Worm (Caenorhabditis elegans) whole organism, young adult: ENCODE data around the gene R07B7.6.
A peak's percentile ranks its signal among the peaks of the same experiment; 100 is the strongest.

ENCODE experiments used
- B0261.1 ChIP-seq: sonication (generic microtip); optimal IDR thresholded peaks from 2 replicates; lab custom pipeline; 2016; ENCODE audit warnings: mild to moderate bottlenecking, missing genetic modification characterization, moderate library complexity, missing compliant biosample characterization
- C17E4.6 ChIP-seq: fragments of 200-800 bp; sonication (Bioruptor generic); IDR thresholded peaks from 2 replicates; pipeline ENCODE4 v1.3.6; 2022; ENCODE audit warnings: missing genetic modification reagents, missing genetic modification characterization, missing compliant biosample characterization
- F55B11.4 ChIP-seq: sonication (generic microtip); optimal IDR thresholded peaks from 2 replicates; lab custom pipeline; 2016; ENCODE audit warnings: missing compliant biosample characterization, missing genetic modification characterization, borderline replicate concordance; ENCODE audit not compliant: insufficient read depth
- F57C9.4 ChIP-seq: sonication (generic microtip); optimal IDR thresholded peaks from 2 replicates; lab custom pipeline; 2017; ENCODE audit warnings: mild to moderate bottlenecking, missing genetic modification characterization, missing compliant biosample characterization
- K12H6.12 ChIP-seq: fragments of 200-800 bp; sonication (Bioruptor generic); optimal IDR thresholded peaks from 2 replicates; lab custom pipeline; 2018; ENCODE audit warnings: mild to moderate bottlenecking, missing genetic modification characterization, missing compliant biosample characterization
- T07F8.4 ChIP-seq: sonication (generic microtip); optimal IDR thresholded peaks from 2 replicates; lab custom pipeline; 2016; ENCODE audit warnings: mild to moderate bottlenecking, missing genetic modification characterization, moderate library complexity, missing compliant biosample characterization
- ZK185.1 ChIP-seq: sonication (generic microtip); optimal IDR thresholded peaks from 2 replicates; lab custom pipeline; 2016; ENCODE audit warnings: mild to moderate bottlenecking, missing genetic modification characterization, missing compliant biosample characterization; ENCODE audit not compliant: poor library complexity, severe bottlenecking
- ama-1 ChIP-seq, 3 experiments: fragments of 150-350 bp in 1 of 3; sonication (generic microtip) in 2 of 3; optimal IDR thresholded peaks; 2 replicates each; lab custom pipeline; 2014 to 2018; ENCODE audit warnings: missing biosample characterization in 2 of 3, missing genetic modification characterization in 2 of 3, missing genetic modification reagents in 2 of 3
- aptf-3 ChIP-seq: fragments of 200-800 bp; sonication (Bioruptor generic); IDR thresholded peaks from 2 replicates; pipeline ENCODE4 v1.3.6; 2022; ENCODE audit warnings: missing genetic modification characterization, missing compliant biosample characterization
- athp-1 ChIP-seq: sonication (generic microtip); optimal IDR thresholded peaks from 2 replicates; lab custom pipeline; 2017; ENCODE audit warnings: mild to moderate bottlenecking, missing genetic modification characterization, missing compliant biosample characterization
- bed-2 ChIP-seq: fragments of 200-800 bp; sonication (Bioruptor generic); IDR thresholded peaks from 2 replicates; pipeline ENCODE4 v1.3.6; 2022; ENCODE audit warnings: missing genetic modification reagents, missing genetic modification characterization, missing compliant biosample characterization
- cebp-2 ChIP-seq: fragments of 200-800 bp; sonication (Bioruptor generic); IDR thresholded peaks from 2 replicates; pipeline ENCODE4 v1.3.6; 2022; ENCODE audit warnings: missing genetic modification characterization, missing compliant biosample characterization
- ceh-79 ChIP-seq: sonication (generic microtip); optimal IDR thresholded peaks from 2 replicates; lab custom pipeline; 2017; ENCODE audit warnings: mild to moderate bottlenecking, missing genetic modification characterization, missing compliant biosample characterization
- die-1 ChIP-seq: sonication (generic microtip); optimal IDR thresholded peaks from 2 replicates; lab custom pipeline; 2016; ENCODE audit warnings: missing genotype, mild to moderate bottlenecking, missing genetic modification characterization, missing compliant biosample characterization
- dox-1 ChIP-seq: fragments of 200-800 bp; sonication (Bioruptor generic); IDR thresholded peaks from 2 replicates; pipeline ENCODE4 v1.3.6; 2022; ENCODE audit warnings: missing genetic modification reagents, missing genetic modification characterization, missing compliant biosample characterization
- him-1 ChIP-seq: sonication (generic microtip); optimal IDR thresholded peaks from 2 replicates; lab custom pipeline; 2016; ENCODE audit warnings: missing genotype, missing genetic modification reagents, missing genetic modification characterization, missing compliant biosample characterization
- hlh-12 ChIP-seq: sonication (generic microtip); optimal IDR thresholded peaks from 2 replicates; lab custom pipeline; 2016; ENCODE audit warnings: missing genetic modification characterization, missing compliant biosample characterization
- hmg-20 ChIP-seq: fragments of 200-800 bp; sonication (Bioruptor generic); IDR thresholded peaks from 2 replicates; pipeline ENCODE4 v1.3.6; 2022; ENCODE audit warnings: missing genetic modification reagents, missing genetic modification characterization, missing compliant biosample characterization
- hrde-1 ChIP-seq: sonication (generic microtip); optimal IDR thresholded peaks from 2 replicates; lab custom pipeline; 2016; ENCODE audit warnings: missing genetic modification characterization, mild to moderate bottlenecking, missing compliant biosample characterization, moderate library complexity, missing genotype, missing genetic modification reagents, borderline replicate concordance
- lir-1 ChIP-seq: fragments of 200-800 bp; sonication (Bioruptor generic); conservative IDR thresholded peaks from 2 replicates; pipeline ENCODE4 v1.3.6; 2022; ENCODE audit warnings: missing genetic modification reagents, missing genetic modification characterization, missing compliant biosample characterization
- lsl-1 ChIP-seq: fragments of 200-800 bp; sonication (Bioruptor generic); optimal IDR thresholded peaks from 2 replicates; lab custom pipeline; 2018; ENCODE audit warnings: mild to moderate bottlenecking, missing genetic modification characterization, moderate library complexity, missing compliant biosample characterization
- mel-28 ChIP-seq: sonication (generic microtip); optimal IDR thresholded peaks from 2 replicates; lab custom pipeline; 2016; ENCODE audit warnings: borderline replicate concordance, mild to moderate bottlenecking, missing genetic modification characterization, missing compliant biosample characterization
- mxl-1 ChIP-seq: sonication (generic microtip); optimal IDR thresholded peaks from 2 replicates; lab custom pipeline; 2016; ENCODE audit warnings: missing genetic modification characterization, missing compliant biosample characterization
- nfya-1 ChIP-seq: sonication (generic microtip); optimal IDR thresholded peaks from 2 replicates; lab custom pipeline; 2017; ENCODE audit warnings: antibody characterized with exemption, missing compliant biosample characterization, missing genetic modification characterization, borderline replicate concordance; ENCODE audit not compliant: insufficient read depth
- nhr-90 ChIP-seq: sonication (generic microtip); optimal IDR thresholded peaks from 2 replicates; lab custom pipeline; 2016; ENCODE audit warnings: missing genotype, mild to moderate bottlenecking, missing genetic modification characterization, missing compliant biosample characterization
- pha-4 ChIP-seq: fragments of 150-350 bp; sonication (generic microtip); optimal IDR thresholded peaks from 2 replicates; lab custom pipeline; 2014; ENCODE audit warnings: missing biosample characterization, missing genetic modification reagents, missing genetic modification characterization
- snpc-1.1 ChIP-seq: sonication (generic microtip); optimal IDR thresholded peaks from 2 replicates; lab custom pipeline; 2017; ENCODE audit warnings: missing genetic modification characterization, mild to moderate bottlenecking, missing compliant biosample characterization, antibody characterized with exemption, moderate library complexity, missing genotype, missing genetic modification reagents; ENCODE audit not compliant: insufficient read depth
- snpc-3.4 ChIP-seq: sonication (generic microtip); optimal IDR thresholded peaks from 2 replicates; lab custom pipeline; 2017; ENCODE audit warnings: missing genetic modification characterization, mild to moderate bottlenecking, missing compliant biosample characterization, antibody characterized with exemption, moderate library complexity, missing genotype, missing genetic modification reagents
- tbp1 ChIP-seq: fragments of 200-800 bp; sonication (Bioruptor generic); optimal IDR thresholded peaks from 2 replicates; lab custom pipeline; 2018; ENCODE audit warnings: mild to moderate bottlenecking, missing genetic modification characterization, missing compliant biosample characterization
- unc-62 ChIP-seq: fragments of 150-350 bp; optimal IDR thresholded peaks from 2 replicates; lab custom pipeline; 2014; ENCODE audit warnings: missing biosample characterization, missing genetic modification reagents, missing genetic modification characterization
- xnd-1 ChIP-seq: sonication (generic microtip); optimal IDR thresholded peaks from 2 replicates; lab custom pipeline; 2016; ENCODE audit warnings: missing genotype, missing genetic modification reagents, missing genetic modification characterization, missing compliant biosample characterization
- zim-3 ChIP-seq: sonication (generic microtip); optimal IDR thresholded peaks from 2 replicates; lab custom pipeline; 2017; ENCODE audit warnings: mild to moderate bottlenecking, missing genetic modification characterization, moderate library complexity, missing compliant biosample characterization
- ztf-18 ChIP-seq: sonication (generic microtip); optimal IDR thresholded peaks from 2 replicates; lab custom pipeline; 2016; ENCODE audit warnings: missing genotype, mild to moderate bottlenecking, missing genetic modification characterization, missing compliant biosample characterization

Gene R07B7.6

DNA sequence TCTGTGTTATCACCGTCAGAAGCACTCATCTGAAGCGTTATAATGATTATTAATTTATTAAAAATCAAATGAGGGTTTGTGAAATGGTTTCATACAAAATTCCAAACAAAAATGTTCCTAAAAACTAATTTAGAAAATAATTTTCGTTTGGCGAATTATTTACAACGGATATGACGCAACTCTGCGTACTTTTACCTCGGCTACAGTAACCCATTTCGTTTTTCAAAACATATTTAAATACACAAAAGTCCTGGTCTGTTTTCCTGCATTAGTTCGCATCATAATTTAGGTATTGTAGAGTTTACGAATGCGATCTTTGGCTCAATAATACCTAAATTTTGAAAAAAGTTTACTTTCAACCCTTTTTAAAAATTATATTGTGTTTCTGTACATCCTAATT lies 15.1 kb downstream of the R07B7.6 start, which contains the start of gene R07B7.2:
Gene R07B7.2, minus strand, starts transcription at position 35 of the 400 bp plus-strand sequence.
- TF ChIP-seq F55B11.4 (tag; lab: Kevin White, UChicago) = no peak
- peak; percentile 4 for TF ChIP-seq hrde-1 (tag; lab: Kevin White, UChicago)
- no peak for TF ChIP-seq pha-4 (tag; lab: Kevin White, UChicago)
- no peak for TF ChIP-seq T07F8.4 (tag; lab: Kevin White, UChicago)
- peak; percentile 66 for TF ChIP-seq lsl-1 (GFP tag; lab: Kevin White, UChicago)

DNA sequence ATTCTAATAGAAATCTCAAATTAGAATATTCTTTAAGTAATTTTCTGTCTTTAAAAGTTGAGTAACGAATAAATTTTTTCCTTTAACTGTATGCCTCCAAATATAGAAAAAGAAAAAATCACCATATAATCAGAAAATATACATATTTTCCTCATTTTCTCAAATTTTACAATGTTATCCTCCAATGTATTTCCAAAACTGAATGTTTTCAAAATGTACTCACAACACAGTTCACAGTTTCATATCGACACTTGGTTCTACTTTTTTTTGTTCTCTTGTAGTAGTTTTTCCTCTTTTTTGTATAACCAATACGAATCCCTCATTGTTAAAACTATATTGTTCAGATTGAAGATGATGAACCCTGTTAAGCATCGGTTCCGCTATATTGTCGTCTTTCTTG lies 21.2 kb downstream of the R07B7.6 start, which contains the start of gene F10C2.7:
Gene F10C2.7, plus strand, starts transcription at position 301 of the 400 bp plus-strand sequence.
- TF ChIP-seq ztf-18 (tag; lab: Kevin White, UChicago) (no peak), aptf-3 (no peak), K12H6.12 (tag; lab: Kevin White, UChicago) (no peak), nhr-90 (tag; lab: Kevin White, UChicago) (no peak), ama-1 (optimal IDR thresholded peaks at IDR 0.05; lab: Kevin White, UChicago) (no peak), ama-1 (GFP tag; optimal IDR thresholded peaks at IDR 0.05; lab: Kevin White, UChicago) (no peak), snpc-3.4 (tag; lab: Kevin White, UChicago) (no peak), dox-1 (GFP tag; lab: Robert Waterston, UW) (no peak), xnd-1 (tag; lab: Kevin White, UChicago) (no peak), nfya-1 (tag; lab: Kevin White, UChicago) (no peak), hmg-20 (GFP tag; lab: Robert Waterston, UW) (no peak), B0261.1 (tag; lab: Kevin White, UChicago) (no peak), him-1 (tag; lab: Kevin White, UChicago) (no peak), F57C9.4 (tag; lab: Kevin White, UChicago) (no peak), unc-62 (GFP tag; lab: Kevin White, UChicago) (no peak), zim-3 (tag; lab: Kevin White, UChicago) (no peak), bed-2 (no peak)

DNA sequence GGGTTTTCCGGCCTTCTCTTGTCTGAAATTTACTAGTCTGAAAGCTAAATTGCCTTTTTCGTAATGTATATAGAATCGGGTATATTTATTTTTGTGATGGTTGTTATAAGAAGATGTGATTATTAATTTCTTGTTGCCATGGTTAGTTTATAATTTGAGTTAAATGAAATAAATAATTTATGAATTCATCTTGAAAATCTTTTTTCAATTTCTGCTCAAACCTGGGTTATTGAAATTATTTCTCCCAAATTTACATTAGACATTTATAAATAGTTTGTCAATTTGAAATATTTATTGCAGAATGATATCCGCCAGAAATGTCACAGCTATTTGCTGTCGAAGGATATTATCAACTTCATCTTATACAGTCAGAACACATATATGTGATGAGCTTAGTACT lies 26.3 kb downstream of the R07B7.6 start, which contains the start of gene dars-2:
Gene dars-2, plus strand, starts transcription at position 301 of the 400 bp plus-strand sequence.
- TF ChIP-seq snpc-1.1 (tag; lab: Kevin White, UChicago) (no peak), mxl-1 (tag; lab: Kevin White, UChicago) (no peak), ZK185.1 (tag; lab: Kevin White, UChicago) (no peak), cebp-2 (GFP tag; lab: Robert Waterston, UW) (no peak), F57C9.4 (tag; lab: Kevin White, UChicago) (no peak), xnd-1 (tag; lab: Kevin White, UChicago) (no peak), hlh-12 (no peak), C17E4.6 (GFP tag; lab: Robert Waterston, UW) (no peak), ceh-79 (tag; lab: Kevin White, UChicago) (no peak), mel-28 (tag; lab: Kevin White, UChicago) (no peak), tbp1 (GFP tag; lab: Kevin White, UChicago) (no peak), die-1 (no peak), athp-1 (tag; lab: Kevin White, UChicago) (no peak), lir-1 (GFP tag; lab: Robert Waterston, UW) (no peak), ztf-18 (tag; lab: Kevin White, UChicago) (no peak), nhr-90 (tag; lab: Kevin White, UChicago) (no peak)
